Worm (Caenorhabditis elegans) whole organism, L1 larva: Measurements from ENCODE around the gene W09D10.5.
A peak's percentile ranks its signal among the peaks of the same experiment; 100 is the strongest.
"Not testable (repeated sequence)": the region's sequence is repeated elsewhere in the genome, so short reads cannot be mapped to it uniquely, and the experiment has no call there.

Source experiments
- C16A3.4 ChIP-seq: fragments of 150-350 bp; optimal IDR thresholded peaks from 2 replicates; lab custom pipeline; 2014; ENCODE audit warnings: missing biosample characterization, missing genetic modification characterization
- F16B12.6 ChIP-seq: fragments of 150-350 bp; optimal IDR thresholded peaks from 2 replicates; lab custom pipeline; 2014; ENCODE audit warnings: missing biosample characterization, missing genetic modification characterization
- Y116A8C.19 ChIP-seq: sonication (generic microtip); optimal IDR thresholded peaks from 2 replicates; lab custom pipeline; 2016; ENCODE audit warnings: missing compliant biosample characterization, missing genetic modification characterization, borderline replicate concordance
- aly-2 ChIP-seq: fragments of 150-350 bp; optimal IDR thresholded peaks from 2 replicates; lab custom pipeline; 2014; ENCODE audit warnings: missing biosample characterization, missing genetic modification characterization
- ama-1 ChIP-seq: fragments of 150-350 bp; optimal IDR thresholded peaks from 2 replicates; lab custom pipeline; 2014
- ceh-63 ChIP-seq: fragments of 200-800 bp; sonication (Bioruptor generic); optimal IDR thresholded peaks from 2 replicates; lab custom pipeline; 2018; ENCODE audit warnings: mild to moderate bottlenecking, missing genetic modification characterization, missing compliant biosample characterization
- ceh-82 ChIP-seq, 3 experiments: fragments of 150-350 bp in 1 of 3; sonication (generic microtip) in 2 of 3; optimal IDR thresholded peaks; 2 replicates each; lab custom pipeline; 2014 to 2017; ENCODE audit warnings: missing biosample characterization in 3 of 3, missing genetic modification characterization in 3 of 3
- ceh-90 ChIP-seq: sonication (generic microtip); optimal IDR thresholded peaks from 2 replicates; lab custom pipeline; 2016; ENCODE audit warnings: missing genetic modification characterization, missing compliant biosample characterization
- ces-1 ChIP-seq: fragments of 150-350 bp; optimal IDR thresholded peaks from 2 replicates; lab custom pipeline; 2014; ENCODE audit warnings: missing biosample characterization, missing genetic modification reagents, missing genetic modification characterization
- dpl-1 ChIP-seq, 3 experiments: fragments of 150-350 bp in 2 of 3; sonication (generic microtip) in 1 of 3; optimal IDR thresholded peaks; 2 replicates each; lab custom pipeline; 2014 to 2017; ENCODE audit warnings: missing biosample characterization in 3 of 3, missing genetic modification characterization in 3 of 3, missing genetic modification reagents in 3 of 3
- efl-1 ChIP-seq, 4 experiments: fragments of 150-350 bp; optimal IDR thresholded peaks in 3 of 4; peaks in 1 of 4; 1 replicate in 1 of 4; 2 replicates in 3 of 4; lab custom pipeline; 2014; ENCODE audit warnings: missing biosample characterization in 2 of 4, missing genetic modification characterization in 2 of 4, missing genetic modification reagents in 2 of 4
- elt-3 ChIP-seq, 6 experiments: fragments of 150-350 bp in 1 of 6; sonication (generic microtip); optimal IDR thresholded peaks; 2 replicates each; lab custom pipeline; 2017 to 2018; ENCODE audit warnings: missing biosample characterization in 6 of 6, missing genetic modification characterization in 6 of 6, inconsistent platforms in 1 of 6
- fkh-10 ChIP-seq: sonication (generic microtip); optimal IDR thresholded peaks from 2 replicates; lab custom pipeline; 2017; ENCODE audit warnings: missing biosample characterization, missing genetic modification reagents, missing genetic modification characterization
- fkh-8 ChIP-seq: sonication (generic microtip); optimal IDR thresholded peaks from 2 replicates; lab custom pipeline; 2016; ENCODE audit warnings: mild to moderate bottlenecking, missing genetic modification characterization, missing compliant biosample characterization
- irx-1 ChIP-seq: sonication (generic microtip); optimal IDR thresholded peaks from 2 replicates; lab custom pipeline; 2016; ENCODE audit warnings: missing genetic modification characterization, missing compliant biosample characterization
- isw-1 ChIP-seq: fragments of 200-800 bp; sonication (Bioruptor generic); IDR thresholded peaks from 2 replicates; pipeline ENCODE4 v1.3.6; 2022; ENCODE audit warnings: missing genetic modification characterization, missing compliant biosample characterization
- jun-1 ChIP-seq: fragments of 150-350 bp; optimal IDR thresholded peaks from 2 replicates; lab custom pipeline; 2014; ENCODE audit warnings: missing biosample characterization, missing genetic modification reagents, missing genetic modification characterization
- lin-13 ChIP-seq: fragments of 150-350 bp; optimal IDR thresholded peaks from 2 replicates; lab custom pipeline; 2014; ENCODE audit warnings: missing biosample characterization, missing genetic modification reagents, missing genetic modification characterization
- lin-14 ChIP-seq: fragments of 200-800 bp; sonication (Bioruptor generic); optimal IDR thresholded peaks from 2 replicates; lab custom pipeline; 2018; ENCODE audit warnings: mild to moderate bottlenecking, missing genetic modification characterization, moderate library complexity, missing compliant biosample characterization
- lin-15B ChIP-seq: fragments of 150-350 bp; sonication (generic microtip); optimal IDR thresholded peaks from 3 replicates; lab custom pipeline; 2014; ENCODE audit warnings: missing biosample characterization, missing genetic modification characterization
- lin-35 ChIP-seq, 2 experiments: fragments of 150-350 bp; optimal IDR thresholded peaks; 2 replicates each; lab custom pipeline; 2014; ENCODE audit warnings: missing biosample characterization in 2 of 2, missing genetic modification characterization in 2 of 2, missing genetic modification reagents in 2 of 2
- lsy-2 ChIP-seq, 2 experiments: fragments of 150-350 bp; optimal IDR thresholded peaks; 2 replicates each; lab custom pipeline; 2014; ENCODE audit warnings: missing biosample characterization in 2 of 2, missing genetic modification characterization in 2 of 2
- mab-9 ChIP-seq: fragments of 200-800 bp; sonication (Bioruptor generic); IDR thresholded peaks from 2 replicates; pipeline ENCODE4 v1.3.6; 2022; ENCODE audit warnings: missing genetic modification reagents, missing genetic modification characterization, missing compliant biosample characterization
- mdl-1 ChIP-seq, 2 experiments: fragments of 150-350 bp; optimal IDR thresholded peaks; 2 replicates each; lab custom pipeline; 2014 to 2017; ENCODE audit warnings: missing biosample characterization in 2 of 2, missing genetic modification characterization in 2 of 2, inconsistent platforms in 1 of 2
- mep-1 ChIP-seq: fragments of 150-350 bp; optimal IDR thresholded peaks from 2 replicates; lab custom pipeline; 2014; ENCODE audit warnings: missing biosample characterization, missing genetic modification characterization
- nhr-11 ChIP-seq: fragments of 150-350 bp; optimal IDR thresholded peaks from 2 replicates; lab custom pipeline; 2014; ENCODE audit warnings: missing biosample characterization, missing genetic modification characterization
- nhr-19 ChIP-seq: fragments of 200-800 bp; sonication (Bioruptor generic); conservative IDR thresholded peaks from 2 replicates; pipeline ENCODE4 v1.3.6; 2022; ENCODE audit warnings: missing genetic modification characterization, missing compliant biosample characterization
- nhr-20 ChIP-seq: sonication (generic microtip); optimal IDR thresholded peaks from 2 replicates; lab custom pipeline; 2016; ENCODE audit warnings: mild to moderate bottlenecking, missing genetic modification characterization, missing compliant biosample characterization
- nhr-47 ChIP-seq: sonication (generic microtip); optimal IDR thresholded peaks from 2 replicates; lab custom pipeline; 2016; ENCODE audit warnings: mild to moderate bottlenecking, missing genetic modification characterization, moderate library complexity, missing compliant biosample characterization
- nhr-77 ChIP-seq: fragments of 150-350 bp; optimal IDR thresholded peaks from 2 replicates; lab custom pipeline; 2014; ENCODE audit warnings: missing biosample characterization, missing genetic modification characterization
- nhr-85 ChIP-seq: sonication (generic microtip); peaks from one replicate; lab custom pipeline; 2016; ENCODE audit warnings: missing genetic modification characterization, inconsistent platforms, missing compliant biosample characterization
- nhr-90 ChIP-seq: sonication (generic microtip); optimal IDR thresholded peaks from 2 replicates; lab custom pipeline; 2016; ENCODE audit warnings: mild to moderate bottlenecking, missing genetic modification characterization, missing compliant biosample characterization; ENCODE audit not compliant: poor library complexity
- pqm-1 ChIP-seq: sonication (generic microtip); optimal IDR thresholded peaks from 3 replicates; lab custom pipeline; 2017; ENCODE audit warnings: missing biosample characterization, missing genetic modification characterization
- rnt-1 ChIP-seq: sonication (generic microtip); optimal IDR thresholded peaks from 2 replicates; lab custom pipeline; 2016; ENCODE audit warnings: mild to moderate bottlenecking, missing genetic modification characterization, moderate library complexity, missing compliant biosample characterization
- skn-1 ChIP-seq: fragments of 150-350 bp; optimal IDR thresholded peaks from 2 replicates; lab custom pipeline; 2014; ENCODE audit warnings: missing biosample characterization, missing genetic modification characterization
- snpc-4 ChIP-seq: fragments of 150-350 bp; optimal IDR thresholded peaks from 2 replicates; lab custom pipeline; 2014; ENCODE audit warnings: missing biosample characterization, missing genetic modification characterization
- snu-23 ChIP-seq: sonication (generic microtip); optimal IDR thresholded peaks from 2 replicates; lab custom pipeline; 2016; ENCODE audit warnings: missing genetic modification characterization, missing compliant biosample characterization
- sup-37 ChIP-seq: fragments of 200-800 bp; sonication (Bioruptor generic); optimal IDR thresholded peaks from 2 replicates; lab custom pipeline; 2018; ENCODE audit warnings: mild to moderate bottlenecking, missing genetic modification characterization, missing compliant biosample characterization
- swsn-7 ChIP-seq: sonication (generic microtip); optimal IDR thresholded peaks from 2 replicates; lab custom pipeline; 2016; ENCODE audit warnings: missing genetic modification characterization, missing compliant biosample characterization
- tbx-2 ChIP-seq: sonication (generic microtip); optimal IDR thresholded peaks from 2 replicates; lab custom pipeline; 2016; ENCODE audit warnings: missing genetic modification characterization, missing compliant biosample characterization
- unc-130 ChIP-seq: fragments of 150-350 bp; optimal IDR thresholded peaks from 2 replicates; lab custom pipeline; 2017; ENCODE audit warnings: missing biosample characterization, missing genetic modification characterization, inconsistent platforms
- unc-30 ChIP-seq: sonication (generic microtip); optimal IDR thresholded peaks from 2 replicates; lab custom pipeline; 2017; ENCODE audit warnings: missing biosample characterization, missing genetic modification characterization
- xbp-1 ChIP-seq: sonication (generic microtip); optimal IDR thresholded peaks from 2 replicates; lab custom pipeline; 2016; ENCODE audit warnings: missing genetic modification characterization, missing compliant biosample characterization
- zip-4 ChIP-seq: fragments of 200-800 bp; sonication (Bioruptor generic); optimal IDR thresholded peaks from 2 replicates; lab custom pipeline; 2018; ENCODE audit warnings: mild to moderate bottlenecking, missing genetic modification characterization, moderate library complexity, missing compliant biosample characterization
- ztf-4 ChIP-seq: fragments of 150-350 bp; optimal IDR thresholded peaks from 2 replicates; lab custom pipeline; 2014; ENCODE audit warnings: missing biosample characterization, missing genetic modification characterization

Gene W09D10.5

DNA sequence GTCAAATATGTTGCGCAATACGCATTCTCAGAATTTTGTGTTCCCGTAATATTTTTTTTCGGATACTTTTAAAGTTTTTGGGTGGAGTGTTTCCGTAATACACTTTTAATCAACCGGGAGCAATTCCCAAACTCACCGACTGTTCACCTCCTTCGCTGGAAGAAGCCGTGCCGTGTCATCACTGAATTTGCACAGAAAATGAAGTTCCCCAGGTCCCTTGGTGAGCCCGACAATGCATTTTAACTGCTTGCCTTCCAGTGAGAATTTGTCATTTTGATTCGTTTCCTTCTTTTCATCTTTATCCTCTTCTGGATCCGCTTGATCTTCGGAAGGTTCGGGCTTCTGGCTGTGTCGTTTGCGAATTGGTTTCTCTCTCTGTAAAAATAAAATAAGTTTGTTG lies 43.0 kb upstream of the W09D10.5 start:
- TF ChIP-seq fkh-10 (GFP tag; lab: Kevin White, UChicago): no peak
- TF ChIP-seq xbp-1 (tag; lab: Kevin White, UChicago): no peak
- TF ChIP-seq efl-1 (optimal IDR thresholded peaks at IDR 0.05; lab: Kevin White, UChicago): no peak
- peak in 1 of 2 experiments; percentile 95 for TF ChIP-seq efl-1 (GFP tag; optimal IDR thresholded peaks at IDR 0.05 in 1 of 2; lab: Kevin White, UChicago)
- TF ChIP-seq nhr-47: no peak
- no peak for TF ChIP-seq irx-1 (tag; lab: Kevin White, UChicago)

- not testable (repeated sequence) for TF ChIP-seq ceh-63 (GFP tag; lab: Kevin White, UChicago); Y116A8C.19 (tag; lab: Kevin White, UChicago); lin-35 (GFP tag; optimal IDR thresholded peaks at IDR 0.05; lab: Kevin White, UChicago)
These were observed 38.7 kb upstream of the W09D10.5 start, which contains the start of gene enu-3.6 for ce11 chrIII:10750043-10750442. TSS of gene enu-3.6 (plus strand) at chrIII:10750434.

DNA sequence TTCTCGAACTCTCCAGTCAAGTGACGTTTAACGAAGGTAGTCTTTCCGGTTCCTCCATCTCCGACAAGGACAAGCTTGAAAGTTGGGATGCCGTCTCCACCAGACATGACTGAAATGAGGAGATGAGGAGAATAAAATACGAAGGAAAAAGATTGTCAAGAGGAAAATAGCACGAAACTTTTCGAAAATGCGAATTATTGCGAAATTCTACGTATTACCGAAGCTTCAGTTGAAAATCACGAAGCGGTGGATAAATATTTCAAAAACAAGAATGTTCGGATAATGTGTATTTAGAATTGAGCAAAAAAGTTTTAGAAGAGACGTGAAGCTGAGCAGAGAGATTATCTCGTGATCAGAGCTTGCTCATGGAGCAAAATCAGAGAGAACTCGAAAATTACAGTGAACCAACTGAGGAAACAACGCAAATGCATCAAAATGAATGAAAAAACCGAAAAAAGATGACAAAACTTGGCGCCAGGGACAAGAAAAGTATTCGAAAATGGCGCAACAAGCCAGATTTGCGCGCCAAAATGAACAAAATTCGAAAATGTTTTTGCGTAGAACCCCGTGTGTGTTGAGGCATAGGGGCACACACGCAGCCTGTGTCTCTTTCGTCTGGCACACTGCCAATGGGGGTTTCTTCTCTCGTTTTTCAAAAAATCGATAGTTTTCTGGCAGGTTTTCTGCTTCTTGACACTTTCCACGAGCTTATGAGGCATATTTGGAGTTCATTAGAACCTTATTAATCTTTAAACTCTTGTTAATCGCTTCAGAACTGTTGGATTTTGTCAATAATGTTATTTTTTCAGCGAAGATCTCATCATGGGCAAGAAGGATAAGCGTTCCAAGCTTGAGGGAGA lies 36.5 kb upstream of the W09D10.5 start, which contains the start of the genes ran-1 and dkc-1:
Gene ran-1, minus strand, starts transcription at position 109 of the 860 bp plus-strand sequence.
Gene dkc-1, plus strand, starts transcription at position 810 of the 860 bp plus-strand sequence.
- TF ChIP-seq swsn-7 (tag; lab: Kevin White, UChicago) (peak; percentile 56), sup-37 (no peak), ces-1 (GFP tag; lab: Kevin White, UChicago) (no peak), unc-30 (no peak), mab-9 (GFP tag; lab: Robert Waterston, UW) (no peak), nhr-19 (peak; percentile 38), dpl-1 (GFP tag; optimal IDR thresholded peaks at IDR 0.05; lab: Kevin White, UChicago) (peak; percentile 84 to 89 (median 84)), zip-4 (GFP tag; lab: Kevin White, UChicago) (peak; percentile 77), pqm-1 (no peak), lin-14 (GFP tag; lab: Kevin White, UChicago) (peak; percentile 68), nhr-11 (tag; lab: Kevin White, UChicago) (no peak), lsy-2 (tag; optimal IDR thresholded peaks at IDR 0.05; lab: Kevin White, UChicago) (peak; percentile 71 to 85), unc-130 (tag; lab: Kevin White, UChicago) (peak; percentile 57), ama-1 (lab: Kevin White, UChicago) (no peak), nhr-47 (peak; percentile 47), mdl-1 (tag; optimal IDR thresholded peaks at IDR 0.05; lab: Kevin White, UChicago) (peak in 1 of 2 experiments; percentile 53), jun-1 (tag; lab: Kevin White, UChicago) (peak; percentile 42), nhr-20 (tag; lab: Kevin White, UChicago) (peak; percentile 55), nhr-77 (tag; lab: Kevin White, UChicago) (peak; percentile 59), fkh-8 (tag; lab: Kevin White, UChicago) (peak; percentile 73), ceh-82 (tag; optimal IDR thresholded peaks at IDR 0.05; lab: Kevin White, UChicago) (peak; percentile 31 to 70 (median 35)), snpc-4 (tag; lab: Kevin White, UChicago) (peak; percentile 42), snu-23 (peak; percentile 78), C16A3.4 (tag; lab: Kevin White, UChicago) (peak; percentile 57), lin-15B (tag; lab: Kevin White, UChicago) (peak; percentile 67), ceh-90 (tag; lab: Kevin White, UChicago) (no peak), lin-13 (GFP tag; lab: Kevin White, UChicago) (peak; percentile 16), lin-35 (GFP tag; optimal IDR thresholded peaks at IDR 0.05; lab: Kevin White, UChicago) (peak; percentile 88 to 91), efl-1 (optimal IDR thresholded peaks at IDR 0.05; lab: Kevin White, UChicago) (peak; percentile 81 to 86), efl-1 (GFP tag; optimal IDR thresholded peaks at IDR 0.05 in 1 of 2; lab: Kevin White, UChicago) (peak; percentile 85 to 96), tbx-2 (tag; lab: Kevin White, UChicago) (peak; percentile 53), rnt-1 (tag; lab: Kevin White, UChicago) (peak; percentile 46), aly-2 (tag; lab: Kevin White, UChicago) (no peak), ztf-4 (tag; lab: Kevin White, UChicago) (no peak), mep-1 (tag; lab: Kevin White, UChicago) (peak; percentile 72), isw-1 (GFP tag; lab: Robert Waterston, UW) (peak; percentile 23), skn-1 (tag; lab: Kevin White, UChicago) (peak; percentile 30), elt-3 (tag; optimal IDR thresholded peaks at IDR 0.05; lab: Kevin White, UChicago) (peak in 2 of 6 experiments; percentile 5 to 52), F16B12.6 (peak; percentile 63), nhr-85 (peak; percentile 78), xbp-1 (tag; lab: Kevin White, UChicago) (peak; percentile 55), nhr-90 (tag; lab: Kevin White, UChicago) (peak; percentile 19), irx-1 (tag; lab: Kevin White, UChicago) (peak; percentile 35)
